Worm (Caenorhabditis elegans): Measurements from ENCODE around the gene catp-5.

catp-5 gene

ce11 chrX:8084669-8085068, 14.0 kb downstream of the catp-5 start:
- no peak for TF ChIP-seq ceh-82 (tag; optimal IDR thresholded peaks at IDR 0.05)
- 0 out of 2 replicates have a peak, but pooled peaks have one; percentile 8 for TF ChIP-seq grh-1 (GFP tag; IDR thresholded peaks at IDR 0.05)

- TF ChIP-seq ztf-4 (tag; optimal IDR thresholded peaks at IDR 0.05) (peak; percentile 39), unc-30 (tag; optimal IDR thresholded peaks at IDR 0.05) (no peak), lsy-2 (tag; optimal IDR thresholded peaks at IDR 0.05) (peak; percentile 29 to 40), tlp-1 (tag; optimal IDR thresholded peaks at IDR 0.05) (no peak), jun-1 (tag; optimal IDR thresholded peaks at IDR 0.05) (peak; percentile 52), nhr-85 (tag) (peak; percentile 98), unc-62 (GFP tag; optimal IDR thresholded peaks at IDR 0.05) (no peak), sup-37 (GFP tag; optimal IDR thresholded peaks at IDR 0.05) (no peak), hlh-4 (tag; optimal IDR thresholded peaks at IDR 0.05) (no peak), ceh-63 (GFP tag; optimal IDR thresholded peaks at IDR 0.05) (no peak), pqm-1 (tag; optimal IDR thresholded peaks at IDR 0.05) (no peak), mef-2 (tag; optimal IDR thresholded peaks at IDR 0.05) (no peak), nhr-20 (tag; optimal IDR thresholded peaks at IDR 0.05) (peak; percentile 91), ceh-8 (GFP tag; optimal IDR thresholded peaks at IDR 0.05) (no peak), fkh-8 (tag; optimal IDR thresholded peaks at IDR 0.05) (peak; percentile 12), egl-13 (tag; optimal IDR thresholded peaks at IDR 0.05) (no peak), pax-3 (tag; optimal IDR thresholded peaks at IDR 0.05) (no peak), sox-4 (tag; optimal IDR thresholded peaks at IDR 0.05) (no peak), nhr-28 (tag; optimal IDR thresholded peaks at IDR 0.05) (no peak), swsn-7 (tag; optimal IDR thresholded peaks at IDR 0.05) (peak; percentile 38), nhr-84 (tag; optimal IDR thresholded peaks at IDR 0.05) (no peak), blmp-1 (tag; optimal IDR thresholded peaks at IDR 0.05) (peak; percentile 87), snpc-4 (tag; optimal IDR thresholded peaks at IDR 0.05) (no peak), dsc-1 (tag; optimal IDR thresholded peaks at IDR 0.05) (no peak), nhr-237 (tag; optimal IDR thresholded peaks at IDR 0.05) (no peak), zag-1 (tag; optimal IDR thresholded peaks at IDR 0.05) (no peak), nhr-77 (tag; optimal IDR thresholded peaks at IDR 0.05) (no peak), mep-1 (tag; optimal IDR thresholded peaks at IDR 0.05) (peak; percentile 67), hlh-17 (GFP tag; optimal IDR thresholded peaks at IDR 0.05; ENCODE audit: borderline replicate concordance) (no peak), nhr-90 (tag; optimal IDR thresholded peaks at IDR 0.05; ENCODE audit: poor library complexity) (peak; percentile 88), irx-1 (tag; optimal IDR thresholded peaks at IDR 0.05) (peak; percentile 38), mdl-1 (tag; optimal IDR thresholded peaks at IDR 0.05) (peak in 1 of 2 experiments; percentile 94), sptf-1 (tag; optimal IDR thresholded peaks at IDR 0.05) (no peak), nhr-71 (tag; optimal IDR thresholded peaks at IDR 0.05) (peak; percentile 86), snu-23 (GFP tag; optimal IDR thresholded peaks at IDR 0.05) (peak; percentile 82), lin-15B (tag; optimal IDR thresholded peaks at IDR 0.05) (no peak), grh-1 (GFP tag; IDR thresholded peaks at IDR 0.05) (peak; percentile 57), ets-5 (GFP tag; IDR thresholded peaks at IDR 0.05) (no peak), nhr-76 (tag; optimal IDR thresholded peaks at IDR 0.05) (no peak), alr-1 (tag; optimal IDR thresholded peaks at IDR 0.05; ENCODE audit: borderline replicate concordance) (no peak), C04F5.9 (tag; optimal IDR thresholded peaks at IDR 0.05) (no peak), pag-3 (tag; optimal IDR thresholded peaks at IDR 0.05; ENCODE audit: borderline replicate concordance, insufficient read depth) (no peak), unc-130 (tag; optimal IDR thresholded peaks at IDR 0.05) (peak; percentile 81), Y116A8C.19 (tag; optimal IDR thresholded peaks at IDR 0.05; ENCODE audit: borderline replicate concordance) (no peak), elt-3 (tag; optimal IDR thresholded peaks at IDR 0.05) (peak in 5 of 6 experiments; percentile 27 to 88 (median 80)), lin-13 (GFP tag; optimal IDR thresholded peaks at IDR 0.05) (peak; percentile 37), nhr-11 (tag; optimal IDR thresholded peaks at IDR 0.05) (no peak), ceh-88 (GFP tag; IDR thresholded peaks at IDR 0.05) (no peak), nhr-19 (GFP tag; conservative IDR thresholded peaks at IDR 0.05) (peak; percentile 54), skn-1 (tag; optimal IDR thresholded peaks at IDR 0.05) (no peak), efl-3 (GFP tag; optimal IDR thresholded peaks at IDR 0.05) (no peak)
Measured at ce11 chrX:8083919-8084318, 14.7 kb downstream of the catp-5 start, which contains the start of gene K07E3.4. Gene K07E3.4, minus strand, starts transcription at chrX:8084018.

Data from whole organism, L1 larva.